Fruit fly (Drosophila melanogaster) whole organism, embryonic: ENCODE data around the gene CG7889.
A peak's percentile ranks its signal among the peaks of the same experiment; 100 is the strongest.

Experiments
- CG10431 ChIP-seq: fragments of 200-800 bp; sonication (Bioruptor generic); optimal IDR thresholded peaks from 3 replicates; lab custom pipeline; 2018; ENCODE audit warnings: missing biosample characterization, mild to moderate bottlenecking, missing genetic modification characterization
- CG10543 ChIP-seq: fragments of 200-800 bp; sonication (Bioruptor generic); optimal IDR thresholded peaks from 3 replicates; lab custom pipeline; 2017; ENCODE audit warnings: missing biosample characterization, mild to moderate bottlenecking, missing genetic modification characterization, moderate library complexity
- CG10654 ChIP-seq: fragments of 200-800 bp; sonication (Bioruptor generic); optimal IDR thresholded peaks from 2 replicates; lab custom pipeline; 2016; ENCODE audit warnings: missing biosample characterization, missing genetic modification characterization
- CG11085 ChIP-seq: fragments of 200-800 bp; sonication (Bioruptor generic); IDR thresholded peaks from 2 replicates; pipeline ENCODE4 v1.3.6; 2022; ENCODE audit warnings: missing biosample characterization, missing genetic modification characterization
- CG11696 ChIP-seq: fragments of 200-800 bp; sonication (Bioruptor generic); IDR thresholded peaks from 2 replicates; pipeline ENCODE4 v1.3.6; 2022; ENCODE audit warnings: missing biosample characterization, missing genetic modification characterization
- CG12104 ChIP-seq: fragments of 200-800 bp; sonication (Bioruptor generic); optimal IDR thresholded peaks from 3 replicates; lab custom pipeline; 2016; ENCODE audit warnings: missing biosample characterization, missing genetic modification characterization
- CG12155 ChIP-seq: fragments of 200-800 bp; sonication (Bioruptor generic); optimal IDR thresholded peaks from 3 replicates; lab custom pipeline; 2016; ENCODE audit warnings: missing biosample characterization, missing genetic modification characterization
- CG13123 ChIP-seq: fragments of 200-800 bp; sonication (Bioruptor generic); optimal IDR thresholded peaks from 2 replicates; lab custom pipeline; 2016; ENCODE audit warnings: missing biosample characterization, missing genetic modification characterization
- CG13624 ChIP-seq: fragments of 200-800 bp; sonication (Bioruptor generic); optimal IDR thresholded peaks from 2 replicates; lab custom pipeline; 2016; ENCODE audit warnings: missing biosample characterization, missing genetic modification characterization
- CG13775 ChIP-seq: fragments of 200-800 bp; sonication (Bioruptor generic); optimal IDR thresholded peaks from 3 replicates; lab custom pipeline; 2017; ENCODE audit warnings: missing biosample characterization, mild to moderate bottlenecking, missing genetic modification characterization
- CG14014 ChIP-seq: fragments of 200-800 bp; sonication (Bioruptor generic); IDR thresholded peaks from 2 replicates; pipeline ENCODE4 v1.3.6; 2022; ENCODE audit warnings: missing biosample characterization, missing genetic modification characterization
- CG14050 ChIP-seq: fragments of 200-800 bp; sonication (Bioruptor generic); IDR thresholded peaks from 3 replicates; pipeline ENCODE4 v1.3.6; 2022; ENCODE audit warnings: missing biosample characterization, missing genetic modification characterization
- CG15479 ChIP-seq: fragments of 200-800 bp; sonication (Bioruptor generic); optimal IDR thresholded peaks from 3 replicates; lab custom pipeline; 2019; ENCODE audit warnings: missing biosample characterization, mild to moderate bottlenecking, missing genetic modification characterization, moderate library complexity
- CG17568 ChIP-seq: fragments of 200-800 bp; sonication (Bioruptor generic); optimal IDR thresholded peaks from 2 replicates; lab custom pipeline; 2018; ENCODE audit warnings: missing biosample characterization, mild to moderate bottlenecking, missing genetic modification characterization, moderate library complexity
- CG17912 ChIP-seq: fragments of 200-800 bp; sonication (Bioruptor generic); optimal IDR thresholded peaks from 2 replicates; lab custom pipeline; 2018; ENCODE audit warnings: missing biosample characterization, mild to moderate bottlenecking, missing genetic modification characterization
- CG2120 ChIP-seq: fragments of 200-800 bp; sonication (Bioruptor generic); optimal IDR thresholded peaks from 3 replicates; lab custom pipeline; 2016; ENCODE audit warnings: missing biosample characterization, missing genetic modification characterization
- CG31365 ChIP-seq: fragments of 200-800 bp; sonication (Bioruptor generic); optimal IDR thresholded peaks from 2 replicates; lab custom pipeline; 2018; ENCODE audit warnings: missing biosample characterization, mild to moderate bottlenecking, missing genetic modification characterization
- CG31388 ChIP-seq: fragments of 200-800 bp; sonication (Bioruptor generic); optimal IDR thresholded peaks from 2 replicates; lab custom pipeline; 2016; ENCODE audit warnings: missing biosample characterization, missing genetic modification characterization
- CG34224 ChIP-seq: fragments of 200-800 bp; sonication (Bioruptor generic); IDR thresholded peaks from 3 replicates; pipeline ENCODE4 v1.3.6; 2022; ENCODE audit warnings: missing biosample characterization, missing genetic modification characterization; ENCODE audit not compliant: partially characterized antibody
- CG3995 ChIP-seq: fragments of 200-800 bp; sonication (Bioruptor generic); optimal IDR thresholded peaks from 3 replicates; lab custom pipeline; 2016; ENCODE audit warnings: missing biosample characterization, missing genetic modification characterization
- CG4617 ChIP-seq: fragments of 200-800 bp; sonication (Bioruptor generic); optimal IDR thresholded peaks from 3 replicates; lab custom pipeline; 2016; ENCODE audit warnings: missing biosample characterization, missing genetic modification characterization, borderline replicate concordance
- Camta ChIP-seq: fragments of 200-800 bp; sonication (Bioruptor generic); optimal IDR thresholded peaks from 2 replicates; lab custom pipeline; 2016; ENCODE audit warnings: missing biosample characterization, missing genetic modification characterization
- CkIIα-i1 ChIP-seq: fragments of 200-800 bp; sonication (Bioruptor generic); IDR thresholded peaks from 2 replicates; pipeline ENCODE4 v1.3.6; 2022; ENCODE audit warnings: missing biosample characterization, missing genetic modification characterization
- CrebB ChIP-seq: fragments of 200-800 bp; sonication (Bioruptor generic); optimal IDR thresholded peaks from 3 replicates; lab custom pipeline; 2018; ENCODE audit warnings: missing biosample characterization, mild to moderate bottlenecking, missing genetic modification characterization
- Dad ChIP-seq: fragments of 200-800 bp; sonication (Bioruptor generic); optimal IDR thresholded peaks from 3 replicates; lab custom pipeline; 2016; ENCODE audit warnings: missing biosample characterization, missing genetic modification characterization
- Dek ChIP-seq: fragments of 200-800 bp; sonication (Bioruptor generic); optimal IDR thresholded peaks from 3 replicates; lab custom pipeline; 2019; ENCODE audit warnings: missing biosample characterization, mild to moderate bottlenecking, missing genetic modification characterization, moderate library complexity
- Eip74EF ChIP-seq, 2 experiments: fragments of 200-800 bp in 1 of 2; fragments of >200 bp in 1 of 2; sonication (Bioruptor generic) in 1 of 2; optimal IDR thresholded peaks; 2 replicates each; lab custom pipeline; 2017 to 2019; ENCODE audit warnings: missing biosample characterization in 2 of 2, missing genetic modification characterization in 2 of 2, mild to moderate bottlenecking in 1 of 2, moderate library complexity in 1 of 2
- GATAe ChIP-seq: fragments of 200-800 bp; sonication (Bioruptor generic); conservative IDR thresholded peaks from 2 replicates; pipeline ENCODE4 v1.3.6; 2022; ENCODE audit warnings: missing biosample characterization, missing genetic modification characterization
- HLH3B ChIP-seq: fragments of 200-800 bp; sonication (Bioruptor generic); IDR thresholded peaks from 2 replicates; pipeline ENCODE4 v1.3.6; 2022; ENCODE audit warnings: missing biosample characterization, missing genetic modification characterization
- Hey ChIP-seq: fragments of 200-800 bp; sonication (Bioruptor generic); optimal IDR thresholded peaks from 3 replicates; lab custom pipeline; 2018; ENCODE audit warnings: missing biosample characterization, mild to moderate bottlenecking, missing genetic modification characterization
- Meics ChIP-seq: fragments of 200-800 bp; sonication (Bioruptor generic); optimal IDR thresholded peaks from 2 replicates; lab custom pipeline; 2017; ENCODE audit warnings: missing biosample characterization, mild to moderate bottlenecking, missing genetic modification characterization
- NK7.1 ChIP-seq: fragments of 200-800 bp; sonication (Bioruptor generic); optimal IDR thresholded peaks from 3 replicates; lab custom pipeline; 2016; ENCODE audit warnings: missing biosample characterization, missing genetic modification characterization
- Neu2 ChIP-seq: fragments of 200-800 bp; sonication (Bioruptor generic); optimal IDR thresholded peaks from 3 replicates; lab custom pipeline; 2016; ENCODE audit warnings: missing biosample characterization, missing genetic modification characterization, borderline replicate concordance
- Side ChIP-seq: fragments of 200-800 bp; sonication (Bioruptor generic); optimal IDR thresholded peaks from 2 replicates; lab custom pipeline; 2016; ENCODE audit warnings: missing biosample characterization, missing genetic modification characterization
- Sin3A ChIP-seq: fragments of >200 bp; optimal IDR thresholded peaks from 2 replicates; lab custom pipeline; 2018
- Xbp1 ChIP-seq: fragments of 200-800 bp; sonication (Bioruptor generic); optimal IDR thresholded peaks from 3 replicates; lab custom pipeline; 2016; ENCODE audit warnings: missing biosample characterization, mild to moderate bottlenecking, missing genetic modification characterization
- bab2 ChIP-seq: fragments of 200-800 bp; sonication (Bioruptor generic); optimal IDR thresholded peaks from 2 replicates; lab custom pipeline; 2016; ENCODE audit warnings: missing biosample characterization, missing genetic modification characterization
- croc ChIP-seq: fragments of 200-800 bp; sonication (Bioruptor generic); conservative IDR thresholded peaks from 3 replicates; pipeline ENCODE4 v1.3.6; 2022; ENCODE audit warnings: missing biosample characterization, missing genetic modification characterization
- ems ChIP-seq: fragments of 200-800 bp; sonication (Bioruptor generic); optimal IDR thresholded peaks from 3 replicates; lab custom pipeline; 2016; ENCODE audit warnings: missing biosample characterization, missing genetic modification characterization
- jumu ChIP-seq: fragments of 200-800 bp; sonication (Bioruptor generic); optimal IDR thresholded peaks from 3 replicates; lab custom pipeline; 2016; ENCODE audit warnings: missing biosample characterization, missing genetic modification characterization
- mam ChIP-seq: fragments of 200-800 bp; sonication (Bioruptor generic); optimal IDR thresholded peaks from 3 replicates; lab custom pipeline; 2016; ENCODE audit warnings: missing biosample characterization, missing genetic modification characterization
- pum ChIP-seq: fragments of 200-800 bp; sonication (Bioruptor generic); optimal IDR thresholded peaks from 2 replicates; lab custom pipeline; 2016; ENCODE audit warnings: missing biosample characterization, missing genetic modification characterization
- sc ChIP-seq, 3 experiments: fragments of >200 bp in 2 of 3; fragments of 200-800 bp in 1 of 3; sonication (Bioruptor generic) in 1 of 3; optimal IDR thresholded peaks; 2 replicates in 2 of 3; 3 replicates in 1 of 3; lab custom pipeline; 2017; ENCODE audit warnings: mild to moderate bottlenecking in 1 of 3, missing biosample characterization in 1 of 3, missing genetic modification characterization in 1 of 3, missing genetic modification reagents in 1 of 3
- sens-2 ChIP-seq: fragments of 200-800 bp; sonication (Bioruptor generic); IDR thresholded peaks from 2 replicates; pipeline ENCODE4 v1.3.6; 2022; ENCODE audit warnings: missing biosample characterization, missing genetic modification characterization
- shn ChIP-seq: fragments of 200-800 bp; sonication (Bioruptor generic); optimal IDR thresholded peaks from 3 replicates; lab custom pipeline; 2016; ENCODE audit warnings: missing biosample characterization, missing genetic modification characterization
- slou ChIP-seq: fragments of 200-800 bp; sonication (Bioruptor generic); optimal IDR thresholded peaks from 3 replicates; lab custom pipeline; 2016; ENCODE audit warnings: missing biosample characterization, missing genetic modification characterization
- sob ChIP-seq: fragments of 200-800 bp; sonication (Bioruptor generic); IDR thresholded peaks from 2 replicates; pipeline ENCODE4 v1.3.6; 2022; ENCODE audit warnings: missing biosample characterization, missing genetic modification characterization
- ssp ChIP-seq: fragments of 200-800 bp; sonication (Bioruptor generic); IDR thresholded peaks from 2 replicates; pipeline ENCODE4 v1.3.6; 2022; ENCODE audit warnings: missing biosample characterization, missing genetic modification characterization
- trem ChIP-seq: fragments of 200-800 bp; optimal IDR thresholded peaks from 3 replicates; lab custom pipeline; 2019; ENCODE audit warnings: missing biosample characterization, mild to moderate bottlenecking, missing genetic modification characterization, moderate library complexity
- vvl ChIP-seq: fragments of 200-800 bp; sonication (Bioruptor generic); IDR thresholded peaks from 2 replicates; pipeline ENCODE4 v1.3.6; 2022; ENCODE audit warnings: missing biosample characterization, missing genetic modification characterization

CG7889 gene

dm6 chrX:19208014-19208413, 35.4 kb upstream of the CG7889 start, which contains the start of gene Ulp1 (continued):
- TF ChIP-seq CG4617 (peak; percentile 83), CG13775 (GFP tag; lab: Kevin White, UChicago) (no peak), Xbp1 (GFP tag; lab: Kevin White, UChicago) (peak; percentile 13), CG31388 (GFP tag; lab: Kevin White, UChicago) (no peak), GATAe (GFP tag; lab: Robert Waterston, UW) (no peak), shn (GFP tag; lab: Kevin White, UChicago) (peak; percentile 12), jumu (GFP tag; lab: Kevin White, UChicago) (peak; percentile 32), CG10431 (GFP tag; lab: Kevin White, UChicago) (no peak), Hey (tag; lab: Kevin White, UChicago) (no peak), slou (peak; percentile 35), Neu2 (GFP tag; lab: Kevin White, UChicago) (peak; percentile 55), CG2120 (peak; percentile 11), Sin3A (peak; percentile 31), CG12104 (GFP tag; lab: Kevin White, UChicago) (no peak), CG3995 (GFP tag; lab: Kevin White, UChicago) (peak; percentile 76), Dek (tag; lab: Kevin White, UChicago) (no peak), CrebB (tag; lab: Kevin White, UChicago) (no peak), ems (GFP tag; lab: Kevin White, UChicago) (peak; percentile 3), CG14014 (no peak), NK7.1 (no peak), Eip74EF (GFP tag; optimal IDR thresholded peaks at IDR 0.05; lab: Kevin White, UChicago) (no peak), mam (GFP tag; lab: Kevin White, UChicago) (peak; percentile 34), HLH3B (GFP tag; lab: Robert Waterston, UW) (no peak), bab2 (GFP tag; lab: Kevin White, UChicago) (no peak), CG17568 (GFP tag; lab: Kevin White, UChicago) (no peak), CG17912 (peak; percentile 34), vvl (GFP tag; lab: Robert Waterston, UW) (peak; percentile 45; the same call in 1 of the 2 replicates), pum (GFP tag; lab: Kevin White, UChicago) (no peak), CG12155 (GFP tag; lab: Kevin White, UChicago) (peak; percentile 3), Side (no peak), Dad (GFP tag; lab: Kevin White, UChicago) (no peak), CG14050 (GFP tag; lab: Robert Waterston, UW) (no peak), CG10654 (GFP tag; lab: Kevin White, UChicago) (no peak), CG10543 (GFP tag; lab: Kevin White, UChicago) (no peak), croc (GFP tag; lab: Robert Waterston, UW) (no peak), sob (GFP tag; lab: Robert Waterston, UW) (peak; percentile 42), sc (optimal IDR thresholded peaks at IDR 0.05; lab: Kevin White, UChicago) (no peak), sc (GFP tag; optimal IDR thresholded peaks at IDR 0.05; lab: Kevin White, UChicago) (no peak), CG31365 (tag; lab: Kevin White, UChicago) (no peak), CG11696 (GFP tag; lab: Robert Waterston, UW) (no peak), sens-2 (GFP tag; lab: Robert Waterston, UW) (no peak), CG13123 (GFP tag; lab: Kevin White, UChicago) (no peak), CG11085 (GFP tag; lab: Robert Waterston, UW) (no peak), trem (tag; lab: Kevin White, UChicago) (peak; percentile 58), Camta (GFP tag; lab: Kevin White, UChicago) (no peak), CG13624 (peak; percentile 43), CG15479 (no peak), CG34224 (GFP tag; lab: Robert Waterston, UW) (peak; percentile 17; the same call in 1 of the 3 replicates), ssp (GFP tag; lab: Robert Waterston, UW) (peak; percentile 42; the same call in 1 of the 2 replicates), CkIIα-i1 (no peak), Meics (GFP tag; lab: Kevin White, UChicago) (peak; percentile 9)
